Worm (Caenorhabditis elegans) whole organism, early embryonic: ENCODE data around the gene lam-2.

ENCODE experiments used
- B0310.2 ChIP-seq: sonication (generic microtip); optimal IDR thresholded peaks from 2 replicates; lab custom pipeline; 2016; ENCODE audit warnings: mild to moderate bottlenecking, missing genetic modification characterization, missing compliant biosample characterization
- aly-1 ChIP-seq: sonication (generic microtip); optimal IDR thresholded peaks from 2 replicates; lab custom pipeline; 2016; ENCODE audit warnings: missing genetic modification characterization, missing compliant biosample characterization
- ama-1 ChIP-seq: fragments of 150-350 bp; optimal IDR thresholded peaks from 2 replicates; lab custom pipeline; 2014
- ceh-13 ChIP-seq: fragments of 200-800 bp; sonication (Bioruptor generic); optimal IDR thresholded peaks from 2 replicates; lab custom pipeline; 2018; ENCODE audit warnings: mild to moderate bottlenecking, missing genetic modification characterization, missing compliant biosample characterization
- ceh-36 ChIP-seq: sonication (generic microtip); optimal IDR thresholded peaks from 2 replicates; lab custom pipeline; 2016; ENCODE audit warnings: missing genetic modification characterization, inconsistent platforms, missing compliant biosample characterization
- flt-1 ChIP-seq: fragments of 200-800 bp; sonication (Bioruptor generic); IDR thresholded peaks from 2 replicates; pipeline ENCODE4 v1.3.6; 2022; ENCODE audit warnings: missing genetic modification characterization, missing compliant biosample characterization
- hnd-1 ChIP-seq: sonication (generic microtip); optimal IDR thresholded peaks from 2 replicates; lab custom pipeline; 2016; ENCODE audit warnings: missing genetic modification characterization, missing compliant biosample characterization
- scrt-1 ChIP-seq: fragments of 200-800 bp; sonication (Bioruptor generic); IDR thresholded peaks from 2 replicates; pipeline ENCODE4 v1.3.6; 2022; ENCODE audit warnings: missing genetic modification characterization, missing compliant biosample characterization
- sea-1 ChIP-seq: fragments of 200-800 bp; sonication (Bioruptor generic); conservative IDR thresholded peaks from 2 replicates; pipeline ENCODE4 v1.3.6; 2022; ENCODE audit warnings: missing genetic modification characterization, missing compliant biosample characterization
- tbx-37 ChIP-seq: fragments of 200-800 bp; sonication (Bioruptor generic); conservative IDR thresholded peaks from 2 replicates; pipeline ENCODE4 v1.3.6; 2022; ENCODE audit warnings: missing genetic modification reagents, missing genetic modification characterization, missing compliant biosample characterization

- TF ChIP-seq tbx-37 (GFP tag; lab: Robert Waterston, UW) = no peak
- TF ChIP-seq ama-1 (lab: Kevin White, UChicago) = no peak
- TF ChIP-seq ceh-36 (tag; lab: Kevin White, UChicago) = no peak
- no peak for TF ChIP-seq hnd-1 (tag; lab: Kevin White, UChicago)
- no peak for TF ChIP-seq ceh-13
- TF ChIP-seq scrt-1 (GFP tag; lab: Robert Waterston, UW) = no peak
- TF ChIP-seq B0310.2 = no peak
- TF ChIP-seq aly-1 (tag; lab: Kevin White, UChicago) = no peak
- no peak for TF ChIP-seq sea-1
- TF ChIP-seq flt-1 (GFP tag; lab: Robert Waterston, UW) = no peak
Measured at ce11 chrX:7153460-7153859, 2.4 kb upstream of the lam-2 start.
